Fruit fly (Drosophila melanogaster) whole organism, prepupa: Measurements from ENCODE around the gene Ca-alpha1D.

ENCODE experiments used
- Blimp-1 ChIP-seq: fragments of 200-800 bp; sonication (Bioruptor generic); optimal IDR thresholded peaks from 3 replicates; lab custom pipeline; 2017; ENCODE audit warnings: missing biosample characterization, missing genetic modification characterization, mild to moderate bottlenecking, moderate library complexity, missing genetic modification reagents
- CG10631 ChIP-seq: fragments of 200-800 bp; sonication (Bioruptor generic); optimal IDR thresholded peaks from 2 replicates; lab custom pipeline; 2016; ENCODE audit warnings: missing biosample characterization, missing genetic modification characterization
- CG11762 ChIP-seq: fragments of 200-800 bp; sonication (Bioruptor generic); optimal IDR thresholded peaks from 3 replicates; lab custom pipeline; 2016; ENCODE audit warnings: missing biosample characterization, missing genetic modification characterization; ENCODE audit not compliant: insufficient read depth
- CG11902 ChIP-seq: fragments of 200-800 bp; sonication (Bioruptor generic); optimal IDR thresholded peaks from 3 replicates; lab custom pipeline; 2016; ENCODE audit warnings: missing biosample characterization, missing genetic modification characterization
- CG1621 ChIP-seq: fragments of 200-800 bp; sonication (Bioruptor generic); optimal IDR thresholded peaks from 3 replicates; lab custom pipeline; 2018; ENCODE audit warnings: missing biosample characterization, mild to moderate bottlenecking, missing genetic modification characterization
- CG3032 ChIP-seq: fragments of 200-800 bp; optimal IDR thresholded peaks from 2 replicates; lab custom pipeline; 2019; ENCODE audit warnings: missing biosample characterization, mild to moderate bottlenecking, missing genetic modification characterization, moderate library complexity
- CG34406 ChIP-seq: fragments of 200-800 bp; sonication (Bioruptor generic); optimal IDR thresholded peaks from 3 replicates; lab custom pipeline; 2016; ENCODE audit warnings: missing biosample characterization, missing genetic modification characterization
- CG4318 ChIP-seq: fragments of 200-800 bp; sonication (Bioruptor generic); optimal IDR thresholded peaks from 3 replicates; lab custom pipeline; 2017; ENCODE audit warnings: missing biosample characterization, mild to moderate bottlenecking, missing genetic modification characterization
- CG6163 ChIP-seq: fragments of 200-800 bp; sonication (Bioruptor generic); IDR thresholded peaks from 3 replicates; pipeline ENCODE4 v1.3.6; 2022; ENCODE audit warnings: missing biosample characterization, missing genetic modification characterization
- CG6276 ChIP-seq: fragments of 200-800 bp; sonication (Bioruptor generic); optimal IDR thresholded peaks from 2 replicates; lab custom pipeline; 2017; ENCODE audit warnings: missing biosample characterization, mild to moderate bottlenecking, missing genetic modification characterization
- CG6792 ChIP-seq: fragments of 200-800 bp; sonication (Bioruptor generic); optimal IDR thresholded peaks from 3 replicates; lab custom pipeline; 2016; ENCODE audit warnings: missing biosample characterization, missing genetic modification characterization
- CG6854 ChIP-seq: fragments of 200-800 bp; sonication (Bioruptor generic); optimal IDR thresholded peaks from 2 replicates; lab custom pipeline; 2017; ENCODE audit warnings: missing biosample characterization, mild to moderate bottlenecking, missing genetic modification characterization
- CG7368 ChIP-seq: fragments of 200-800 bp; sonication (Bioruptor generic); optimal IDR thresholded peaks from 3 replicates; lab custom pipeline; 2016; ENCODE audit warnings: missing biosample characterization, missing genetic modification characterization
- CG8119 ChIP-seq: fragments of 200-800 bp; sonication (Bioruptor generic); IDR thresholded peaks from 3 replicates; pipeline ENCODE4 v1.3.6; 2022; ENCODE audit warnings: missing biosample characterization, missing genetic modification characterization
- CG8319 ChIP-seq: fragments of 200-800 bp; sonication (Bioruptor generic); optimal IDR thresholded peaks from 3 replicates; lab custom pipeline; 2016; ENCODE audit warnings: missing biosample characterization, missing genetic modification characterization
- CG8632 ChIP-seq: fragments of 200-800 bp; sonication (Bioruptor generic); optimal IDR thresholded peaks from 3 replicates; lab custom pipeline; 2016; ENCODE audit warnings: missing biosample characterization, missing genetic modification characterization
- CG9139 ChIP-seq: fragments of 200-800 bp; sonication (Bioruptor generic); optimal IDR thresholded peaks from 3 replicates; lab custom pipeline; 2017; ENCODE audit warnings: missing biosample characterization, mild to moderate bottlenecking, missing genetic modification characterization
- Eip93F ChIP-seq: fragments of 200-800 bp; sonication (Bioruptor generic); optimal IDR thresholded peaks from 2 replicates; lab custom pipeline; 2016; ENCODE audit warnings: missing biosample characterization, mild to moderate bottlenecking, missing genetic modification characterization
- Ets96B ChIP-seq: fragments of 200-800 bp; optimal IDR thresholded peaks from 2 replicates; lab custom pipeline; 2019; ENCODE audit warnings: missing biosample characterization, mild to moderate bottlenecking, missing genetic modification characterization, moderate library complexity
- Hr38 ChIP-seq: sonication (Bioruptor generic); optimal IDR thresholded peaks from 2 replicates; lab custom pipeline; 2016; ENCODE audit warnings: missing biosample characterization, missing genetic modification characterization
- Hr4 ChIP-seq: fragments of 200-800 bp; sonication (Bioruptor generic); optimal IDR thresholded peaks from 3 replicates; lab custom pipeline; 2016; ENCODE audit warnings: missing biosample characterization, missing genetic modification characterization
- Lpt ChIP-seq: fragments of 200-800 bp; sonication (Bioruptor generic); optimal IDR thresholded peaks from 3 replicates; lab custom pipeline; 2016; ENCODE audit warnings: missing biosample characterization, missing genetic modification characterization
- Met ChIP-seq: fragments of 200-800 bp; sonication (Bioruptor generic); optimal IDR thresholded peaks from 3 replicates; lab custom pipeline; 2016; ENCODE audit warnings: missing biosample characterization, missing genetic modification characterization
- OdsH ChIP-seq: fragments of 200-800 bp; sonication (Bioruptor generic); optimal IDR thresholded peaks from 3 replicates; lab custom pipeline; 2016; ENCODE audit warnings: missing biosample characterization, missing genetic modification characterization
- Smox ChIP-seq: fragments of 200-800 bp; sonication (Bioruptor generic); optimal IDR thresholded peaks from 3 replicates; lab custom pipeline; 2016; ENCODE audit warnings: missing biosample characterization, missing genetic modification characterization
- Sox102F ChIP-seq: fragments of 200-800 bp; sonication (Bioruptor generic); optimal IDR thresholded peaks from 2 replicates; lab custom pipeline; 2016; ENCODE audit warnings: missing biosample characterization, mild to moderate bottlenecking, missing genetic modification characterization
- Sox14 ChIP-seq: fragments of 200-800 bp; sonication (Bioruptor generic); optimal IDR thresholded peaks from 3 replicates; lab custom pipeline; 2016; ENCODE audit warnings: missing biosample characterization, missing genetic modification characterization
- Sox15 ChIP-seq: fragments of 200-800 bp; sonication (Bioruptor generic); optimal IDR thresholded peaks from 3 replicates; lab custom pipeline; 2016; ENCODE audit warnings: missing biosample characterization, missing genetic modification characterization
- achi ChIP-seq: fragments of 200-800 bp; sonication (Bioruptor generic); optimal IDR thresholded peaks from 3 replicates; lab custom pipeline; 2016; ENCODE audit warnings: missing biosample characterization, missing genetic modification characterization
- cyc ChIP-seq: fragments of 200-800 bp; sonication (Bioruptor generic); optimal IDR thresholded peaks from 3 replicates; lab custom pipeline; 2016; ENCODE audit warnings: missing biosample characterization, missing genetic modification characterization
- dsx ChIP-seq: fragments of 200-800 bp; optimal IDR thresholded peaks from 3 replicates; lab custom pipeline; 2019; ENCODE audit warnings: missing biosample characterization, mild to moderate bottlenecking, missing genetic modification characterization, moderate library complexity; ENCODE audit not compliant: poor library complexity, severe bottlenecking
- eg ChIP-seq: fragments of 200-800 bp; sonication (Bioruptor generic); IDR thresholded peaks from 3 replicates; pipeline ENCODE4 v1.3.6; 2022; ENCODE audit warnings: missing biosample characterization, missing genetic modification characterization
- fd59A ChIP-seq: fragments of 200-800 bp; sonication (Bioruptor generic); optimal IDR thresholded peaks from 2 replicates; lab custom pipeline; 2017; ENCODE audit warnings: missing biosample characterization, mild to moderate bottlenecking, missing genetic modification characterization, missing genetic modification reagents
- fd85E ChIP-seq: fragments of 200-800 bp; sonication (Bioruptor generic); optimal IDR thresholded peaks from 3 replicates; lab custom pipeline; 2016; ENCODE audit warnings: missing biosample characterization, missing genetic modification characterization
- net ChIP-seq: fragments of 200-800 bp; sonication (Bioruptor generic); optimal IDR thresholded peaks from 3 replicates; lab custom pipeline; 2016; ENCODE audit warnings: missing biosample characterization, missing genetic modification characterization
- salr ChIP-seq, 2 experiments: fragments of 200-800 bp; sonication (Bioruptor generic); optimal IDR thresholded peaks; 3 replicates each; lab custom pipeline; 2016 to 2018; ENCODE audit warnings: missing biosample characterization in 2 of 2, missing genetic modification characterization in 2 of 2, mild to moderate bottlenecking in 1 of 2
- spab ChIP-seq: fragments of 200-800 bp; sonication (Bioruptor generic); optimal IDR thresholded peaks from 2 replicates; lab custom pipeline; 2017; ENCODE audit warnings: missing biosample characterization, mild to moderate bottlenecking, missing genetic modification characterization, missing genetic modification reagents
- ss ChIP-seq, 2 experiments: fragments of 200-800 bp; sonication (Bioruptor generic); optimal IDR thresholded peaks; 2 replicates in 1 of 2; 3 replicates in 1 of 2; lab custom pipeline; 2017 to 2018; ENCODE audit warnings: mild to moderate bottlenecking in 2 of 2, missing biosample characterization in 2 of 2, missing genetic modification characterization in 2 of 2, moderate library complexity in 1 of 2
- svp ChIP-seq: fragments of 200-800 bp; sonication (Bioruptor generic); peaks from one replicate; lab custom pipeline; 2016; ENCODE audit warnings: missing biosample characterization, missing genetic modification characterization
- vri ChIP-seq: fragments of 200-800 bp; sonication (Bioruptor generic); optimal IDR thresholded peaks from 3 replicates; lab custom pipeline; 2016; ENCODE audit warnings: missing biosample characterization, mild to moderate bottlenecking, missing genetic modification characterization

The Ca-alpha1D gene

dm6 chr2L:16165531-16165930 is at the start of gene Ca-alpha1D:
Ca-alpha1D (plus strand) TSS chr2L:16165831.
- no peak for TF ChIP-seq CG34406 (GFP tag; lab: Kevin White, UChicago)
- no peak for TF ChIP-seq CG8119 (GFP tag; lab: Robert Waterston, UW)
- TF ChIP-seq CG10631: no peak
- TF ChIP-seq Lpt (GFP tag; lab: Kevin White, UChicago): no peak
- no peak for TF ChIP-seq Met (GFP tag; lab: Kevin White, UChicago)
- no peak for TF ChIP-seq Sox15 (GFP tag; lab: Kevin White, UChicago)
- no peak for TF ChIP-seq Ets96B (tag; lab: Kevin White, UChicago)
- TF ChIP-seq net (GFP tag; lab: Kevin White, UChicago): no peak
- no peak for TF ChIP-seq eg (GFP tag; lab: Robert Waterston, UW)
- TF ChIP-seq Sox14 (GFP tag; lab: Kevin White, UChicago): no peak

- TF ChIP-seq spab (GFP tag; lab: Kevin White, UChicago): no peak
- TF ChIP-seq CG6854 (GFP tag; lab: Kevin White, UChicago): no peak
- no peak for TF ChIP-seq fd59A
- no peak for TF ChIP-seq CG9139
- TF ChIP-seq Hr4 (GFP tag; lab: Kevin White, UChicago): no peak
- TF ChIP-seq CG11762: no peak
- no peak for TF ChIP-seq CG3032 (tag; lab: Kevin White, UChicago)
- TF ChIP-seq Eip93F (GFP tag; lab: Kevin White, UChicago): no peak
- no peak for TF ChIP-seq CG6792 (GFP tag; lab: Kevin White, UChicago)
These were observed 32.4 kb upstream of the Ca-alpha1D start, which contains the start of gene CG4892 for dm6 chr2L:16133208-16133607. CG4892 (plus strand) TSS chr2L:16133508.

dm6 chr2L:16135172-16135571 is 30.5 kb upstream of the Ca-alpha1D start, which contains the start of gene CG34168:
CG34168 (minus strand) TSS chr2L:16135272.
- TF ChIP-seq net (GFP tag; lab: Kevin White, UChicago): no peak
- no peak for TF ChIP-seq Blimp-1 (GFP tag; lab: Kevin White, UChicago)
- no peak for TF ChIP-seq svp (GFP tag; lab: Kevin White, UChicago)
- no peak for TF ChIP-seq Eip93F (GFP tag; lab: Kevin White, UChicago)
- TF ChIP-seq ss (GFP tag; optimal IDR thresholded peaks at IDR 0.05; lab: Kevin White, UChicago): no peak
- no peak for TF ChIP-seq OdsH
- TF ChIP-seq CG11762: no peak
- no peak for TF ChIP-seq dsx (GFP tag; lab: Kevin White, UChicago)
- TF ChIP-seq CG11902 (GFP tag; lab: Kevin White, UChicago): no peak
- TF ChIP-seq Smox (GFP tag; lab: Kevin White, UChicago): no peak
- TF ChIP-seq salr (GFP tag; optimal IDR thresholded peaks at IDR 0.05; lab: Kevin White, UChicago): no peak
- no peak for TF ChIP-seq CG8632 (GFP tag; lab: Kevin White, UChicago)
- TF ChIP-seq Sox14 (GFP tag; lab: Kevin White, UChicago): no peak
- no peak for TF ChIP-seq Hr38
- TF ChIP-seq CG7368: no peak

dm6 chr2L:16198150-16198549 is 32.5 kb downstream of the Ca-alpha1D start:
- TF ChIP-seq CG4318 (GFP tag; lab: Kevin White, UChicago) (no peak), salr (GFP tag; optimal IDR thresholded peaks at IDR 0.05; lab: Kevin White, UChicago) (no peak), CG1621 (no peak), Sox102F (no peak), CG8319 (GFP tag; lab: Kevin White, UChicago) (no peak), fd85E (no peak)
- TF ChIP-seq, all 60 proteins: peak for 0

dm6 chr2L:16211159-16211558 is 45.5 kb downstream of the Ca-alpha1D start, which contains the start of gene CG31819:
CG31819 (plus strand) TSS chr2L:16211459.
- no peak for TF ChIP-seq Sox14 (GFP tag; lab: Kevin White, UChicago)
- TF ChIP-seq ss (GFP tag; optimal IDR thresholded peaks at IDR 0.05; lab: Kevin White, UChicago): no peak
- TF ChIP-seq Eip93F (GFP tag; lab: Kevin White, UChicago): no peak
- no peak for TF ChIP-seq CG6163 (GFP tag; lab: Robert Waterston, UW)
- no peak for TF ChIP-seq cyc (GFP tag; lab: Kevin White, UChicago)
- TF ChIP-seq CG6276: no peak
- TF ChIP-seq CG11762: no peak
- no peak for TF ChIP-seq dsx (GFP tag; lab: Kevin White, UChicago)
- no peak for TF ChIP-seq Ets96B (tag; lab: Kevin White, UChicago)
- TF ChIP-seq vri: no peak
- no peak for TF ChIP-seq achi (GFP tag; lab: Kevin White, UChicago)
